Fruit fly (Drosophila melanogaster) whole organism, adult: ENCODE results near the gene CG43090.

Source experiments
- CG11617 ChIP-seq: fragments of 200-800 bp; sonication (Bioruptor generic); optimal IDR thresholded peaks from 2 replicates; lab custom pipeline; 2017; ENCODE audit warnings: mild to moderate bottlenecking, missing biosample characterization, missing genetic modification reagents, missing genetic modification characterization
- CG12768 ChIP-seq: fragments of 200-800 bp; sonication (Bioruptor generic); optimal IDR thresholded peaks from 2 replicates; lab custom pipeline; 2017; ENCODE audit warnings: missing biosample characterization, missing genetic modification characterization, mild to moderate bottlenecking, moderate library complexity, missing genetic modification reagents
- CG14711 ChIP-seq: fragments of 200-800 bp; sonication (Bioruptor generic); optimal IDR thresholded peaks from 2 replicates; lab custom pipeline; 2018; ENCODE audit warnings: missing biosample characterization, mild to moderate bottlenecking, missing genetic modification characterization, moderate library complexity
- CG1620 ChIP-seq: fragments of 200-800 bp; sonication (Bioruptor generic); optimal IDR thresholded peaks from 2 replicates; lab custom pipeline; 2016; ENCODE audit warnings: missing biosample characterization, missing genetic modification characterization
- CG33017 ChIP-seq: fragments of 200-800 bp; sonication (Bioruptor generic); optimal IDR thresholded peaks from 2 replicates; lab custom pipeline; 2018; ENCODE audit warnings: missing biosample characterization, mild to moderate bottlenecking, missing genetic modification characterization, moderate library complexity
- CG5204 ChIP-seq: fragments of 200-800 bp; sonication (Bioruptor generic); optimal IDR thresholded peaks from 2 replicates; lab custom pipeline; 2016; ENCODE audit warnings: missing biosample characterization, missing genetic modification characterization
- CG7045 ChIP-seq: fragments of 200-800 bp; sonication (Bioruptor generic); optimal IDR thresholded peaks from 2 replicates; lab custom pipeline; 2017; ENCODE audit warnings: missing biosample characterization, mild to moderate bottlenecking, missing genetic modification characterization
- CG7101 ChIP-seq: fragments of 200-800 bp; sonication (Bioruptor generic); optimal IDR thresholded peaks from 2 replicates; lab custom pipeline; 2018; ENCODE audit warnings: missing biosample characterization, mild to moderate bottlenecking, missing genetic modification characterization, moderate library complexity
- Clk ChIP-seq: fragments of 200-800 bp; sonication (Bioruptor generic); optimal IDR thresholded peaks from 2 replicates; lab custom pipeline; 2017; ENCODE audit warnings: missing biosample characterization, missing genetic modification characterization
- Crg-1 ChIP-seq: fragments of 200-800 bp; sonication (Bioruptor generic); optimal IDR thresholded peaks from 2 replicates; lab custom pipeline; 2016; ENCODE audit warnings: missing biosample characterization, missing genetic modification characterization
- Hr96 ChIP-seq: fragments of 200-800 bp; sonication (Bioruptor generic); optimal IDR thresholded peaks from 2 replicates; lab custom pipeline; 2016; ENCODE audit warnings: missing biosample characterization, missing genetic modification characterization
- Mnt ChIP-seq: fragments of 200-800 bp; sonication (Bioruptor generic); optimal IDR thresholded peaks from 2 replicates; lab custom pipeline; 2016; ENCODE audit warnings: missing biosample characterization, mild to moderate bottlenecking, missing genetic modification characterization
- bab1 ChIP-seq: fragments of 200-800 bp; sonication (Bioruptor generic); optimal IDR thresholded peaks from 3 replicates; lab custom pipeline; 2019; ENCODE audit warnings: missing biosample characterization, mild to moderate bottlenecking, missing genetic modification characterization, moderate library complexity
- cic ChIP-seq: fragments of 200-800 bp; sonication (Bioruptor generic); optimal IDR thresholded peaks from 2 replicates; lab custom pipeline; 2017; ENCODE audit warnings: missing biosample characterization, mild to moderate bottlenecking, missing genetic modification characterization, moderate library complexity
- cnc ChIP-seq, 2 experiments: fragments of >200 bp; optimal IDR thresholded peaks; 2 replicates each; lab custom pipeline; 2017
- kay ChIP-seq: fragments of 200-800 bp; sonication (Bioruptor generic); peaks from one replicate; lab custom pipeline; 2016; ENCODE audit warnings: missing biosample characterization, missing genetic modification characterization, borderline replicate concordance
- ovo ChIP-seq: fragments of 200-800 bp; sonication (Bioruptor generic); optimal IDR thresholded peaks from 2 replicates; lab custom pipeline; 2016; ENCODE audit warnings: missing biosample characterization, missing genetic modification characterization
- pad ChIP-seq: fragments of 200-800 bp; sonication (Bioruptor generic); optimal IDR thresholded peaks from 3 replicates; lab custom pipeline; 2017; ENCODE audit warnings: missing biosample characterization, missing genetic modification characterization, mild to moderate bottlenecking, moderate library complexity, missing genetic modification reagents
- tj ChIP-seq: fragments of 200-800 bp; sonication (Bioruptor generic); optimal IDR thresholded peaks from 3 replicates; lab custom pipeline; 2017; ENCODE audit warnings: missing biosample characterization, mild to moderate bottlenecking, missing genetic modification characterization, moderate library complexity
- toe ChIP-seq: fragments of 200-800 bp; sonication (Bioruptor generic); optimal IDR thresholded peaks from 2 replicates; lab custom pipeline; 2016; ENCODE audit warnings: missing biosample characterization, missing genetic modification characterization

Gene CG43090

dm6 chrX:6196339-6196738 is 3.4 kb downstream of the CG43090 start, which contains the start of gene CG32750:
Gene CG32750 (minus strand): TSS chrX:6196439.
- TF ChIP-seq cic (no peak), CG33017 (no peak)

- peak; percentile 72 for TF ChIP-seq CG12768 (GFP tag; lab: Kevin White, UChicago)
- no peak for TF ChIP-seq Crg-1
- peak; percentile 37 for TF ChIP-seq pad (GFP tag; lab: Kevin White, UChicago)
- TF ChIP-seq CG11617, result peak; percentile 66
- TF ChIP-seq cic, result peak; percentile 35
- peak; percentile 42 for TF ChIP-seq CG5204 (GFP tag; lab: Kevin White, UChicago)
- TF ChIP-seq tj (GFP tag; lab: Kevin White, UChicago), result peak; percentile 16
- TF ChIP-seq bab1, result no peak
- TF ChIP-seq CG1620 (GFP tag; lab: Kevin White, UChicago), result no peak
- no peak for TF ChIP-seq ovo
- no peak for TF ChIP-seq kay (GFP tag; lab: Kevin White, UChicago)
- peak; percentile 12 for TF ChIP-seq Hr96 (GFP tag; lab: Kevin White, UChicago)
- TF ChIP-seq toe (GFP tag; lab: Kevin White, UChicago), result peak; percentile 5
- peak; percentile 88 for TF ChIP-seq CG7101
- peak; percentile 35 for TF ChIP-seq Mnt (GFP tag; lab: Kevin White, UChicago)
- peak; percentile 82 for TF ChIP-seq CG33017
- no peak for TF ChIP-seq cnc (optimal IDR thresholded peaks at IDR 0.05; lab: Kevin White, UChicago)
- TF ChIP-seq Clk, result peak; percentile 21
- TF ChIP-seq CG7045 (GFP tag; lab: Kevin White, UChicago), result peak; percentile 63
- TF ChIP-seq CG14711 (tag; lab: Kevin White, UChicago), result peak; percentile 79
Measured at dm6 chrX:6193183-6193810, 6.4 kb downstream of the CG43090 start.

DNA sequence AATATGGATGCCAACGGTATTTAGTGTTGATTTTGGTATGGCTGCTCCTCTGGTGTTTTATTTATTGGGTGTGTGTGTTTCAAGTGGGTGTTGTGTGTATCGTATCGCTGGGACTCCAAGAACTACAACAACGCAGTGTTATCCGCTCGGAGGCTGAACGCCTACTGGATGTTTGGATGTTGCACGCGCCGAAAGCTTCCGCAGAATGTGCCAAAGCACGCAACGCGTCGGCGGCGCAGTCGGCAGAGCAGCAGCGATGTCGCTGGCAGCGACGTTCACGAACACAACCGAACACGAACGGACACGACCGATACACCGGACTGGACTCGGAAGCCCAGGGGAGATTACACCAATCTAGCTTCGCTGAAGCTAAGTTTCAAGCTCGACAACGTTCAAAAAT is 7.4 kb downstream of the CG43090 start, which contains the start of gene Ca-alpha1T:
Gene Ca-alpha1T (minus strand): TSS at position 152 of the 400 bp plus-strand sequence.
- TF ChIP-seq ovo, result no peak
- TF ChIP-seq kay (GFP tag; lab: Kevin White, UChicago), result no peak
- no peak for TF ChIP-seq CG12768 (GFP tag; lab: Kevin White, UChicago)
- TF ChIP-seq Crg-1, result no peak
- no peak for TF ChIP-seq CG33017
- no peak for TF ChIP-seq bab1
- TF ChIP-seq CG7045 (GFP tag; lab: Kevin White, UChicago), result no peak
- TF ChIP-seq toe (GFP tag; lab: Kevin White, UChicago), result no peak
- no peak for TF ChIP-seq pad (GFP tag; lab: Kevin White, UChicago)
- TF ChIP-seq Clk, result no peak
- no peak for TF ChIP-seq CG14711 (tag; lab: Kevin White, UChicago)
- TF ChIP-seq CG1620 (GFP tag; lab: Kevin White, UChicago), result no peak
- no peak for TF ChIP-seq cic
- TF ChIP-seq CG11617, result no peak
- no peak for TF ChIP-seq tj (GFP tag; lab: Kevin White, UChicago)
- no peak for TF ChIP-seq CG5204 (GFP tag; lab: Kevin White, UChicago)

- TF ChIP-seq CG11617, result no peak
- no peak for TF ChIP-seq bab1
Measured at dm6 chrX:6179428-6179827, 20.3 kb downstream of the CG43090 start.

DNA sequence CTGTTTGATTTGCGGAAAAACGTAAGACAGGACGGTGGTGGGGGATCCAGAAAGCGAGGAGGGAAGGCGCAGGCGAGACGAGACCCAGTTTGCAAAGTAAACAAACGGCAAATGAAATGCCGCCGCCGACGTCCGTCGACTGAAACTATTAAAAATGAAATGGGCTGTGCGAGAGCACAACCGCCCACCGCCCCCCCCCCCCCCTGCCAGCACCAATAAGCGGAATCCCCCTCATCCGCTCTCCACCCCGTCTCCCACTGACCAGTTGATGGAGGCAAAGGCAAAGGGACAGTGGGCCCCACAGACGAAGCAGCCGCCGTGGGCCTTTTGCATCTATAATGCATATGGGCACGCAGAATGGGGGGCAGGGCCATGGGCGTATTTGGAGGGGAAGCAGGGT is 32.9 kb downstream of the CG43090 start:
- TF ChIP-seq kay (GFP tag; lab: Kevin White, UChicago) (no peak), CG5204 (GFP tag; lab: Kevin White, UChicago) (no peak), cic (no peak), CG7101 (no peak), cnc (optimal IDR thresholded peaks at IDR 0.05; lab: Kevin White, UChicago) (no peak), Clk (no peak), tj (GFP tag; lab: Kevin White, UChicago) (no peak), CG1620 (GFP tag; lab: Kevin White, UChicago) (no peak), Crg-1 (no peak), ovo (no peak), toe (GFP tag; lab: Kevin White, UChicago) (no peak), Mnt (GFP tag; lab: Kevin White, UChicago) (no peak), CG33017 (no peak), CG14711 (tag; lab: Kevin White, UChicago) (no peak), pad (GFP tag; lab: Kevin White, UChicago) (no peak), CG12768 (GFP tag; lab: Kevin White, UChicago) (no peak), Hr96 (GFP tag; lab: Kevin White, UChicago) (no peak), bab1 (no peak), CG7045 (GFP tag; lab: Kevin White, UChicago) (no peak)

DNA sequence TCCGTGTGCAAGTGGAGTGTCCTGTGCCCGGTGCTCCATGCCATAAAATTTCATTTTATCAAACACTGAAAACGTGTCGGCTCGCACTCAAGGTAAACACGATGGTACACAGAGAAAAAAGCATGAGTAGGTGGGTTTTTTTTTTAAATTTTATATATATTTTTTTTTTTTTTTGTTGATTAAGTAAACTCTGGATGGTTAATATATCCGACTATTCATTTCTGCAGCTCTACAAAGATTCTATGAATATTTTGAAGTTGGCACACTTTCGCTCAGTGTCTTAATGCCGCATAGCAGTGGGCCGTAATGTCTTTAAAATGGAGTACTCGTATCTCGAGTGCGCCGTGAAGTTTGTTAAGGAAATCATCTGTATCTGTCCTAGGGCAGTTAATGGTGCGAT is 47.8 kb downstream of the CG43090 start:
- TF ChIP-seq CG33017 (no peak), cnc (optimal IDR thresholded peaks at IDR 0.05; lab: Kevin White, UChicago) (no peak), Hr96 (GFP tag; lab: Kevin White, UChicago) (no peak), CG7045 (GFP tag; lab: Kevin White, UChicago) (no peak), CG11617 (no peak), CG5204 (GFP tag; lab: Kevin White, UChicago) (no peak)
